Worm (Caenorhabditis elegans): ENCODE results near the gene wrt-5.

The wrt-5 gene

ce11 chrIV:4021847-4022780 is 29.3 kb downstream of the wrt-5 start:
- TF ChIP-seq ceh-36 (tag; optimal IDR thresholded peaks at IDR 0.05) (no peak), flt-1 (GFP tag; IDR thresholded peaks at IDR 0.05) (no peak), aly-1 (tag; optimal IDR thresholded peaks at IDR 0.05) (no peak), hmbx-1 (tag; optimal IDR thresholded peaks at IDR 0.05) (no peak), scrt-1 (GFP tag; IDR thresholded peaks at IDR 0.05) (no peak), ceh-13 (GFP tag; optimal IDR thresholded peaks at IDR 0.05) (no peak), hnd-1 (tag; optimal IDR thresholded peaks at IDR 0.05) (no peak), tra-4 (tag; optimal IDR thresholded peaks at IDR 0.05) (no peak), ama-1 (optimal IDR thresholded peaks at IDR 0.05) (no peak), pes-1 (GFP tag; IDR thresholded peaks at IDR 0.05) (no peak), F13C5.2 (tag; optimal IDR thresholded peaks at IDR 0.05) (no peak), hmg-4 (GFP tag; optimal IDR thresholded peaks at IDR 0.05) (no peak), sea-1 (GFP tag; conservative IDR thresholded peaks at IDR 0.05) (no peak), ets-7 (tag; optimal IDR thresholded peaks at IDR 0.05) (no peak), tbx-37 (GFP tag; conservative IDR thresholded peaks at IDR 0.05) (no peak), tbx-11 (GFP tag; IDR thresholded peaks at IDR 0.05) (no peak)

- TF ChIP-seq tbx-37 (GFP tag; conservative IDR thresholded peaks at IDR 0.05), result no peak
- no peak for TF ChIP-seq tra-4 (tag; optimal IDR thresholded peaks at IDR 0.05)
- no peak for TF ChIP-seq ceh-36 (tag; optimal IDR thresholded peaks at IDR 0.05)
- TF ChIP-seq pes-1 (GFP tag; IDR thresholded peaks at IDR 0.05), result no peak
- no peak for TF ChIP-seq ets-7 (tag; optimal IDR thresholded peaks at IDR 0.05)
- TF ChIP-seq hmg-4 (GFP tag; optimal IDR thresholded peaks at IDR 0.05), result peak; percentile 31
- no peak for TF ChIP-seq B0310.2 (tag; optimal IDR thresholded peaks at IDR 0.05)
- peak; percentile 50 for TF ChIP-seq F13C5.2 (tag; optimal IDR thresholded peaks at IDR 0.05)
- no peak for TF ChIP-seq hmbx-1 (tag; optimal IDR thresholded peaks at IDR 0.05)
- TF ChIP-seq flt-1 (GFP tag; IDR thresholded peaks at IDR 0.05), result no peak
These were observed 31.6 kb downstream of the wrt-5 start for ce11 chrIV:4019836-4020235.

- TF ChIP-seq flt-1 (GFP tag; IDR thresholded peaks at IDR 0.05) (no peak), ceh-13 (GFP tag; optimal IDR thresholded peaks at IDR 0.05) (no peak), hmbx-1 (tag; optimal IDR thresholded peaks at IDR 0.05) (no peak), B0310.2 (tag; optimal IDR thresholded peaks at IDR 0.05) (no peak), ama-1 (optimal IDR thresholded peaks at IDR 0.05) (no peak), tra-4 (tag; optimal IDR thresholded peaks at IDR 0.05) (no peak), F13C5.2 (tag; optimal IDR thresholded peaks at IDR 0.05) (no peak), hnd-1 (tag; optimal IDR thresholded peaks at IDR 0.05) (no peak), ceh-36 (tag; optimal IDR thresholded peaks at IDR 0.05) (no peak), pes-1 (GFP tag; IDR thresholded peaks at IDR 0.05) (no peak), tbx-37 (GFP tag; conservative IDR thresholded peaks at IDR 0.05) (no peak), tbx-11 (GFP tag; IDR thresholded peaks at IDR 0.05) (no peak), scrt-1 (GFP tag; IDR thresholded peaks at IDR 0.05) (no peak), aly-1 (tag; optimal IDR thresholded peaks at IDR 0.05) (no peak), hmg-4 (GFP tag; optimal IDR thresholded peaks at IDR 0.05) (no peak), ets-7 (tag; optimal IDR thresholded peaks at IDR 0.05) (no peak), sea-1 (GFP tag; conservative IDR thresholded peaks at IDR 0.05) (no peak)
These were observed 32.6 kb downstream of the wrt-5 start for ce11 chrIV:4018692-4019387.

- TF ChIP-seq scrt-1 (GFP tag; IDR thresholded peaks at IDR 0.05), result no peak
- no peak for TF ChIP-seq tra-4 (tag; optimal IDR thresholded peaks at IDR 0.05)
- no peak for TF ChIP-seq tbx-37 (GFP tag; conservative IDR thresholded peaks at IDR 0.05)
- no peak for TF ChIP-seq hmbx-1 (tag; optimal IDR thresholded peaks at IDR 0.05)
- TF ChIP-seq ceh-13 (GFP tag; optimal IDR thresholded peaks at IDR 0.05), result no peak
- TF ChIP-seq ama-1 (optimal IDR thresholded peaks at IDR 0.05), result no peak
- TF ChIP-seq F13C5.2 (tag; optimal IDR thresholded peaks at IDR 0.05), result no peak
- TF ChIP-seq aly-1 (tag; optimal IDR thresholded peaks at IDR 0.05), result no peak
- TF ChIP-seq pes-1 (GFP tag; IDR thresholded peaks at IDR 0.05), result no peak
- TF ChIP-seq tbx-11 (GFP tag; IDR thresholded peaks at IDR 0.05), result no peak
- no peak for TF ChIP-seq hmg-4 (GFP tag; optimal IDR thresholded peaks at IDR 0.05)
These were observed 34.7 kb downstream of the wrt-5 start for ce11 chrIV:4016723-4017122.

- no peak for TF ChIP-seq flt-1 (GFP tag; IDR thresholded peaks at IDR 0.05)
- TF ChIP-seq aly-1 (tag; optimal IDR thresholded peaks at IDR 0.05), result no peak
- TF ChIP-seq ceh-13 (GFP tag; optimal IDR thresholded peaks at IDR 0.05), result no peak
- no peak for TF ChIP-seq hmbx-1 (tag; optimal IDR thresholded peaks at IDR 0.05)
- no peak for TF ChIP-seq ceh-36 (tag; optimal IDR thresholded peaks at IDR 0.05)
- no peak for TF ChIP-seq scrt-1 (GFP tag; IDR thresholded peaks at IDR 0.05)
- no peak for TF ChIP-seq B0310.2 (tag; optimal IDR thresholded peaks at IDR 0.05)
- no peak for TF ChIP-seq tbx-37 (GFP tag; conservative IDR thresholded peaks at IDR 0.05)
- no peak for TF ChIP-seq hmg-4 (GFP tag; optimal IDR thresholded peaks at IDR 0.05)
- no peak for TF ChIP-seq tra-4 (tag; optimal IDR thresholded peaks at IDR 0.05)
- no peak for TF ChIP-seq tbx-11 (GFP tag; IDR thresholded peaks at IDR 0.05)
These were observed 35.8 kb downstream of the wrt-5 start for ce11 chrIV:4015660-4016059.

ce11 chrIV:4014341-4014826 is 37.1 kb downstream of the wrt-5 start:
- TF ChIP-seq scrt-1 (GFP tag; IDR thresholded peaks at IDR 0.05), result 0 out of 2 replicates have a peak, but pooled peaks have one; percentile 39
- no peak for TF ChIP-seq sea-1 (GFP tag; conservative IDR thresholded peaks at IDR 0.05)

ce11 chrIV:4013621-4014020 is 37.8 kb downstream of the wrt-5 start:
- TF ChIP-seq hmbx-1 (tag; optimal IDR thresholded peaks at IDR 0.05) (no peak), hmg-4 (GFP tag; optimal IDR thresholded peaks at IDR 0.05) (no peak), ceh-13 (GFP tag; optimal IDR thresholded peaks at IDR 0.05) (no peak), pes-1 (GFP tag; IDR thresholded peaks at IDR 0.05) (no peak), B0310.2 (tag; optimal IDR thresholded peaks at IDR 0.05) (no peak), ama-1 (optimal IDR thresholded peaks at IDR 0.05) (no peak), hnd-1 (tag; optimal IDR thresholded peaks at IDR 0.05) (no peak), aly-1 (tag; optimal IDR thresholded peaks at IDR 0.05) (no peak), scrt-1 (GFP tag; IDR thresholded peaks at IDR 0.05) (no peak), tbx-37 (GFP tag; conservative IDR thresholded peaks at IDR 0.05) (no peak), tbx-11 (GFP tag; IDR thresholded peaks at IDR 0.05) (no peak), tra-4 (tag; optimal IDR thresholded peaks at IDR 0.05) (no peak), F13C5.2 (tag; optimal IDR thresholded peaks at IDR 0.05) (no peak), flt-1 (GFP tag; IDR thresholded peaks at IDR 0.05) (no peak), ets-7 (tag; optimal IDR thresholded peaks at IDR 0.05) (no peak)
